Fruit fly (Drosophila melanogaster) whole organism, embryonic: ENCODE data around the gene Alg12.
A peak's percentile ranks its signal among the peaks of the same experiment; 100 is the strongest.

Experiments
- CG10147 ChIP-seq: fragments of 200-800 bp; sonication (Bioruptor generic); optimal IDR thresholded peaks from 2 replicates; lab custom pipeline; 2019; ENCODE audit warnings: missing biosample characterization, mild to moderate bottlenecking, missing genetic modification characterization, moderate library complexity
- CG10654 ChIP-seq: fragments of 200-800 bp; sonication (Bioruptor generic); optimal IDR thresholded peaks from 2 replicates; lab custom pipeline; 2016; ENCODE audit warnings: missing biosample characterization, missing genetic modification characterization
- CG11560 ChIP-seq: fragments of 200-800 bp; sonication (Bioruptor generic); IDR thresholded peaks from 3 replicates; pipeline ENCODE4 v1.3.6; 2022; ENCODE audit warnings: missing biosample characterization, missing genetic modification characterization
- CG12391 ChIP-seq: fragments of 200-800 bp; sonication (Bioruptor generic); optimal IDR thresholded peaks from 3 replicates; lab custom pipeline; 2018; ENCODE audit warnings: missing biosample characterization, mild to moderate bottlenecking, missing genetic modification characterization, moderate library complexity
- CG12769 ChIP-seq: fragments of 200-800 bp; sonication (Bioruptor generic); optimal IDR thresholded peaks from 2 replicates; lab custom pipeline; 2019; ENCODE audit warnings: missing biosample characterization, mild to moderate bottlenecking, missing genetic modification characterization, moderate library complexity
- CG13424 ChIP-seq: fragments of 200-800 bp; sonication (Bioruptor generic); optimal IDR thresholded peaks from 2 replicates; lab custom pipeline; 2019; ENCODE audit warnings: missing biosample characterization, mild to moderate bottlenecking, missing genetic modification characterization, moderate library complexity
- CG14965 ChIP-seq: fragments of 200-800 bp; sonication (Bioruptor generic); optimal IDR thresholded peaks from 2 replicates; lab custom pipeline; 2016; ENCODE audit warnings: missing biosample characterization, missing genetic modification characterization, borderline replicate concordance
- CG15479 ChIP-seq: fragments of 200-800 bp; sonication (Bioruptor generic); optimal IDR thresholded peaks from 3 replicates; lab custom pipeline; 2019; ENCODE audit warnings: missing biosample characterization, mild to moderate bottlenecking, missing genetic modification characterization, moderate library complexity
- CG15514 ChIP-seq: fragments of 200-800 bp; sonication (Bioruptor generic); optimal IDR thresholded peaks from 3 replicates; lab custom pipeline; 2017; ENCODE audit warnings: missing biosample characterization, missing genetic modification characterization, mild to moderate bottlenecking, moderate library complexity, missing genetic modification reagents
- CG16863 ChIP-seq: fragments of 200-800 bp; sonication (Bioruptor generic); optimal IDR thresholded peaks from 3 replicates; lab custom pipeline; 2016; ENCODE audit warnings: missing biosample characterization, missing genetic modification characterization
- CG18764 ChIP-seq: fragments of 200-800 bp; sonication (Bioruptor generic); optimal IDR thresholded peaks from 3 replicates; lab custom pipeline; 2016; ENCODE audit warnings: missing biosample characterization, missing genetic modification characterization
- CG31388 ChIP-seq: fragments of 200-800 bp; sonication (Bioruptor generic); optimal IDR thresholded peaks from 2 replicates; lab custom pipeline; 2016; ENCODE audit warnings: missing biosample characterization, missing genetic modification characterization
- CG3281 ChIP-seq: fragments of 200-800 bp; sonication (Bioruptor generic); optimal IDR thresholded peaks from 3 replicates; lab custom pipeline; 2017; ENCODE audit warnings: missing biosample characterization, mild to moderate bottlenecking, missing genetic modification characterization
- CG3407 ChIP-seq: fragments of 200-800 bp; sonication (Bioruptor generic); optimal IDR thresholded peaks from 2 replicates; lab custom pipeline; 2018; ENCODE audit warnings: missing biosample characterization, mild to moderate bottlenecking, missing genetic modification characterization
- CG4360 ChIP-seq: fragments of 200-800 bp; sonication (Bioruptor generic); IDR thresholded peaks from 2 replicates; pipeline ENCODE4 v1.3.6; 2022; ENCODE audit warnings: missing biosample characterization, missing genetic modification characterization
- CG4424 ChIP-seq: fragments of 200-800 bp; sonication (Bioruptor generic); optimal IDR thresholded peaks from 3 replicates; lab custom pipeline; 2016; ENCODE audit warnings: missing biosample characterization, missing genetic modification characterization
- CG4854 ChIP-seq: fragments of 200-800 bp; sonication (Bioruptor generic); optimal IDR thresholded peaks from 2 replicates; lab custom pipeline; 2016; ENCODE audit warnings: missing biosample characterization, missing genetic modification characterization, inconsistent platforms
- CG5953 ChIP-seq: fragments of 200-800 bp; sonication (Bioruptor generic); IDR thresholded peaks from 2 replicates; pipeline ENCODE4 v1.3.6; 2022; ENCODE audit warnings: missing biosample characterization, missing genetic modification characterization
- CG6175 ChIP-seq: fragments of 200-800 bp; sonication (Bioruptor generic); IDR thresholded peaks from 3 replicates; pipeline ENCODE4 v1.3.6; 2022; ENCODE audit warnings: missing biosample characterization, missing genetic modification characterization
- Chrac-16 ChIP-seq: fragments of 200-800 bp; sonication (Bioruptor generic); optimal IDR thresholded peaks from 3 replicates; lab custom pipeline; 2016; ENCODE audit warnings: missing biosample characterization, missing genetic modification characterization
- CkIIα-i1 ChIP-seq: fragments of 200-800 bp; sonication (Bioruptor generic); IDR thresholded peaks from 2 replicates; pipeline ENCODE4 v1.3.6; 2022; ENCODE audit warnings: missing biosample characterization, missing genetic modification characterization
- Dfd ChIP-seq, 2 experiments: fragments of >200 bp; optimal IDR thresholded peaks; 2 replicates each; lab custom pipeline; 2017; ENCODE audit warnings: missing biosample characterization in 2 of 2, missing genetic modification characterization in 2 of 2
- Drgx ChIP-seq: fragments of 200-800 bp; sonication (Bioruptor generic); IDR thresholded peaks from 2 replicates; pipeline ENCODE4 v1.3.6; 2022; ENCODE audit warnings: missing biosample characterization, missing genetic modification characterization
- Hmx ChIP-seq: fragments of 200-800 bp; sonication (Bioruptor generic); optimal IDR thresholded peaks from 2 replicates; lab custom pipeline; 2016; ENCODE audit warnings: missing biosample characterization, missing genetic modification characterization
- Lpt ChIP-seq: fragments of >200 bp; optimal IDR thresholded peaks from 2 replicates; lab custom pipeline; 2018; ENCODE audit warnings: missing biosample characterization, missing genetic modification characterization
- PHDP ChIP-seq: fragments of 200-800 bp; sonication (Bioruptor generic); optimal IDR thresholded peaks from 3 replicates; lab custom pipeline; 2018; ENCODE audit warnings: missing biosample characterization, mild to moderate bottlenecking, missing genetic modification characterization, moderate library complexity
- Ravus ChIP-seq: fragments of 200-800 bp; sonication (Bioruptor generic); IDR thresholded peaks from 2 replicates; pipeline ENCODE4 v1.3.6; 2022; ENCODE audit warnings: missing biosample characterization, missing genetic modification characterization
- YL-1 ChIP-seq: fragments of 200-800 bp; sonication (Bioruptor generic); optimal IDR thresholded peaks from 3 replicates; lab custom pipeline; 2017; ENCODE audit warnings: missing biosample characterization, mild to moderate bottlenecking, missing genetic modification characterization
- ato ChIP-seq: fragments of 200-800 bp; sonication (Bioruptor generic); IDR thresholded peaks from 2 replicates; pipeline ENCODE4 v1.3.6; 2022; ENCODE audit warnings: missing biosample characterization, missing genetic modification characterization; ENCODE audit not compliant: partially characterized antibody
- cato ChIP-seq: fragments of 200-800 bp; sonication (Bioruptor generic); optimal IDR thresholded peaks from 2 replicates; lab custom pipeline; 2016; ENCODE audit warnings: missing biosample characterization, missing genetic modification characterization, borderline replicate concordance
- caup ChIP-seq: fragments of 200-800 bp; sonication (Bioruptor generic); optimal IDR thresholded peaks from 3 replicates; lab custom pipeline; 2017; ENCODE audit warnings: missing biosample characterization, mild to moderate bottlenecking, missing genetic modification characterization, moderate library complexity; ENCODE audit not compliant: severe bottlenecking
- ci ChIP-seq: fragments of 200-800 bp; sonication (Bioruptor generic); IDR thresholded peaks from 3 replicates; pipeline ENCODE4 v1.3.6; 2022; ENCODE audit warnings: missing biosample characterization, missing genetic modification characterization
- dm ChIP-seq: fragments of 200-800 bp; sonication (Bioruptor generic); optimal IDR thresholded peaks from 3 replicates; lab custom pipeline; 2016; ENCODE audit warnings: missing biosample characterization, missing genetic modification characterization
- esg ChIP-seq: fragments of 200-800 bp; sonication (Bioruptor generic); conservative IDR thresholded peaks from 2 replicates; pipeline ENCODE4 v1.3.6; 2022; ENCODE audit warnings: missing biosample characterization, missing genetic modification characterization
- ewg ChIP-seq: fragments of 200-800 bp; sonication (Bioruptor generic); optimal IDR thresholded peaks from 3 replicates; lab custom pipeline; 2017; ENCODE audit warnings: mild to moderate bottlenecking, missing biosample characterization, missing genetic modification reagents, missing genetic modification characterization
- grau ChIP-seq: fragments of 200-800 bp; optimal IDR thresholded peaks from 3 replicates; lab custom pipeline; 2019; ENCODE audit warnings: missing biosample characterization, mild to moderate bottlenecking, missing genetic modification characterization, moderate library complexity
- grn ChIP-seq: fragments of 200-800 bp; sonication (Bioruptor generic); optimal IDR thresholded peaks from 3 replicates; lab custom pipeline; 2017; ENCODE audit warnings: missing biosample characterization, missing genetic modification characterization
- gsb ChIP-seq: fragments of 200-800 bp; sonication (Bioruptor generic); IDR thresholded peaks from 2 replicates; pipeline ENCODE4 v1.3.6; 2022; ENCODE audit warnings: missing biosample characterization, missing genetic modification characterization
- hth ChIP-seq: fragments of >200 bp; optimal IDR thresholded peaks from 2 replicates; lab custom pipeline; 2017; ENCODE audit warnings: inconsistent platforms
- kni ChIP-seq: fragments of 200-800 bp; sonication (Bioruptor generic); optimal IDR thresholded peaks from 3 replicates; lab custom pipeline; 2017; ENCODE audit warnings: mild to moderate bottlenecking, missing biosample characterization, missing genetic modification reagents, missing genetic modification characterization
- lov ChIP-seq, 2 experiments: fragments of 200-800 bp in 1 of 2; fragments of >200 bp in 1 of 2; sonication (Bioruptor generic) in 1 of 2; IDR thresholded peaks in 1 of 2; optimal IDR thresholded peaks in 1 of 2; 2 replicates in 1 of 2; 3 replicates in 1 of 2; pipeline versions ENCODE4 v1.3.6 to Lab custom; 2017 to 2022; ENCODE audit warnings: missing biosample characterization in 1 of 2, missing genetic modification characterization in 1 of 2
- mld ChIP-seq: fragments of 200-800 bp; sonication (Bioruptor generic); IDR thresholded peaks from 3 replicates; pipeline ENCODE4 v1.3.6; 2022; ENCODE audit warnings: missing biosample characterization, missing genetic modification characterization; ENCODE audit not compliant: partially characterized antibody
- otp ChIP-seq: fragments of 200-800 bp; sonication (Bioruptor generic); IDR thresholded peaks from 3 replicates; pipeline ENCODE4, ENCODE4 v1.3.6; 2022; ENCODE audit warnings: missing biosample characterization, missing genetic modification characterization
- peb ChIP-seq: fragments of 200-800 bp; sonication (Bioruptor generic); IDR thresholded peaks from 2 replicates; pipeline ENCODE4 v1.3.6; 2022; ENCODE audit warnings: missing biosample characterization, missing genetic modification characterization
- trem ChIP-seq: fragments of 200-800 bp; optimal IDR thresholded peaks from 3 replicates; lab custom pipeline; 2019; ENCODE audit warnings: missing biosample characterization, mild to moderate bottlenecking, missing genetic modification characterization, moderate library complexity
- wdn ChIP-seq: fragments of 200-800 bp; sonication (Bioruptor generic); IDR thresholded peaks from 2 replicates; pipeline ENCODE4 v1.3.6; 2022; ENCODE audit warnings: missing biosample characterization, missing genetic modification characterization
- wek ChIP-seq: fragments of 200-800 bp; sonication (Bioruptor generic); optimal IDR thresholded peaks from 3 replicates; lab custom pipeline; 2018; ENCODE audit warnings: missing biosample characterization, mild to moderate bottlenecking, missing genetic modification characterization, moderate library complexity

Alg12 gene

dm6 chr3R:9767620-9768592, 11.6 kb downstream of the Alg12 start, which contains the start of gene Naa80 (continued):
- no peak for TF ChIP-seq Lpt (GFP tag; lab: Kevin White, UChicago)
- peak; percentile 27 for TF ChIP-seq CG16863
- peak; percentile 27 for TF ChIP-seq CG4854 (GFP tag; lab: Kevin White, UChicago)
- TF ChIP-seq CkIIα-i1 (GFP tag; lab: Robert Waterston, UW), result no peak
- TF ChIP-seq YL-1 (GFP tag; lab: Kevin White, UChicago), result peak; percentile 94
- TF ChIP-seq CG15514 (GFP tag; lab: Kevin White, UChicago), result peak; percentile 83
- TF ChIP-seq peb, result no peak
- no peak for TF ChIP-seq Hmx (GFP tag; lab: Kevin White, UChicago)
- TF ChIP-seq ewg (GFP tag; lab: Kevin White, UChicago), result peak; percentile 58
- peak; percentile 88 for TF ChIP-seq CG12769 (tag; lab: Kevin White, UChicago)
- TF ChIP-seq Chrac-16 (GFP tag; lab: Kevin White, UChicago), result peak; percentile 72
- TF ChIP-seq grau (tag; lab: Kevin White, UChicago), result peak; percentile 53
- no peak for TF ChIP-seq CG15479
- TF ChIP-seq CG5953 (GFP tag; lab: Robert Waterston, UW), result no peak
- TF ChIP-seq gsb, result no peak; the same call in 1 of the 2 replicates
- TF ChIP-seq Ravus (GFP tag; lab: Robert Waterston, UW), result no peak; the same call in 1 of the 2 replicates
- peak; percentile 70; the same call in 2 of the 3 replicates for TF ChIP-seq CG6175 (GFP tag; lab: Robert Waterston, UW)
- TF ChIP-seq esg (GFP tag; lab: Robert Waterston, UW), result no peak
- peak; percentile 38 for TF ChIP-seq CG12391 (tag; lab: Kevin White, UChicago)
- no peak for TF ChIP-seq wdn (GFP tag; lab: Robert Waterston, UW)
- TF ChIP-seq CG4360, result 0 out of 2 replicates have a peak, but pooled peaks have one; percentile 11
- TF ChIP-seq ato, result no peak; the same call in 1 of the 2 replicates
- peak; percentile 67 for TF ChIP-seq dm
- TF ChIP-seq CG3281 (GFP tag; lab: Kevin White, UChicago), result peak; percentile 51
- peak; percentile 85 for TF ChIP-seq ci (GFP tag; lab: Robert Waterston, UW)
- no peak for TF ChIP-seq CG11560 (tag; lab: Robert Waterston, UW)
- TF ChIP-seq Drgx (GFP tag; lab: Robert Waterston, UW), result peak; percentile 11; the same call in 1 of the 2 replicates
- TF ChIP-seq grn (GFP tag; lab: Kevin White, UChicago), result peak; percentile 10
- 0 out of 3 replicates have a peak, but pooled peaks have one; percentile 6 for TF ChIP-seq otp (GFP tag; lab: Robert Waterston, UW)
- TF ChIP-seq lov (optimal IDR thresholded peaks at IDR 0.05; lab: Kevin White, UChicago), result no peak
- peak; percentile 26; the same call in 1 of the 3 replicates for TF ChIP-seq lov (GFP tag; IDR thresholded peaks at IDR 0.05; lab: Robert Waterston, UW)
- TF ChIP-seq CG31388 (GFP tag; lab: Kevin White, UChicago), result no peak
- TF ChIP-seq CG14965 (GFP tag; lab: Kevin White, UChicago), result peak; percentile 13
- TF ChIP-seq kni (GFP tag; lab: Kevin White, UChicago), result peak; percentile 54
- peak; percentile 52 for TF ChIP-seq CG13424
- no peak for TF ChIP-seq Dfd (GFP tag; optimal IDR thresholded peaks at IDR 0.05; lab: Kevin White, UChicago)
- peak; percentile 47 for TF ChIP-seq CG4424
- peak; percentile 35 for TF ChIP-seq PHDP (tag; lab: Kevin White, UChicago)
- peak; percentile 88 for TF ChIP-seq trem (tag; lab: Kevin White, UChicago)
- TF ChIP-seq hth (lab: Kevin White, UChicago), result no peak
- peak; percentile 37 for TF ChIP-seq CG10147 (GFP tag; lab: Kevin White, UChicago)
- peak; percentile 44 for TF ChIP-seq cato (GFP tag; lab: Kevin White, UChicago)
- TF ChIP-seq caup (GFP tag; lab: Kevin White, UChicago), result peak; percentile 76
- TF ChIP-seq CG3407 (GFP tag; lab: Kevin White, UChicago), result no peak
- TF ChIP-seq wek (GFP tag; lab: Kevin White, UChicago), result no peak
- peak; percentile 34 for TF ChIP-seq CG18764 (GFP tag; lab: Kevin White, UChicago)
- TF ChIP-seq CG10654 (GFP tag; lab: Kevin White, UChicago), result peak; percentile 51
- no peak for TF ChIP-seq mld (GFP tag; lab: Robert Waterston, UW)
